Fruit fly (Drosophila melanogaster) whole organism, wandering third instar larva: ENCODE measurements around the gene hry.

Experiments used
- Abd-B ChIP-seq: fragments of >200 bp; optimal IDR thresholded peaks from 2 replicates; lab custom pipeline; 2017; ENCODE audit warnings: missing biosample characterization, missing genetic modification characterization
- CG32264 ChIP-seq: fragments of 200-800 bp; sonication (Bioruptor generic); optimal IDR thresholded peaks from 2 replicates; lab custom pipeline; 2016; ENCODE audit warnings: missing biosample characterization, missing genetic modification characterization
- CG9705 ChIP-seq: fragments of 200-800 bp; sonication (Bioruptor generic); optimal IDR thresholded peaks from 2 replicates; lab custom pipeline; 2018; ENCODE audit warnings: missing biosample characterization, mild to moderate bottlenecking, missing genetic modification characterization
- CrebA ChIP-seq: fragments of 200-800 bp; sonication (Bioruptor generic); optimal IDR thresholded peaks from 2 replicates; lab custom pipeline; 2016; ENCODE audit warnings: missing biosample characterization, mild to moderate bottlenecking, missing genetic modification characterization, borderline replicate concordance
- Dfd ChIP-seq: fragments of >200 bp; optimal IDR thresholded peaks from 2 replicates; lab custom pipeline; 2017; ENCODE audit warnings: missing biosample characterization, missing genetic modification characterization
- Dif ChIP-seq: fragments of 200-275, 200-300 bp; sonication (Bioruptor generic); optimal IDR thresholded peaks from 2 replicates; lab custom pipeline; 2018; ENCODE audit warnings: missing biosample characterization, missing genetic modification characterization; ENCODE audit not compliant: partially characterized antibody
- GATAd ChIP-seq: sonication (Bioruptor generic); optimal IDR thresholded peaks from 2 replicates; lab custom pipeline; 2016; ENCODE audit warnings: missing biosample characterization, missing genetic modification characterization
- HLH106 ChIP-seq: fragments of 200-800 bp; optimal IDR thresholded peaks from 3 replicates; lab custom pipeline; 2019; ENCODE audit warnings: missing biosample characterization, mild to moderate bottlenecking, missing genetic modification characterization, moderate library complexity
- Hnf4 ChIP-seq: fragments of 200-800 bp; sonication (Bioruptor generic); optimal IDR thresholded peaks from 2 replicates; lab custom pipeline; 2016; ENCODE audit warnings: missing biosample characterization, mild to moderate bottlenecking, missing genetic modification characterization
- Hr78 ChIP-seq: fragments of >200 bp; optimal IDR thresholded peaks from 2 replicates; lab custom pipeline; 2017; ENCODE audit warnings: missing biosample characterization, missing genetic modification characterization
- Hr83 ChIP-seq: fragments of 200-300 bp; sonication (Bioruptor generic); optimal IDR thresholded peaks from 2 replicates; lab custom pipeline; 2016; ENCODE audit warnings: missing biosample characterization, mild to moderate bottlenecking, missing genetic modification characterization, moderate library complexity; ENCODE audit not compliant: poor library complexity, severe bottlenecking
- Jra ChIP-seq: sonication (Bioruptor generic); optimal IDR thresholded peaks from 2 replicates; lab custom pipeline; 2016; ENCODE audit warnings: missing biosample characterization, missing genetic modification characterization
- Mio ChIP-seq: sonication (Bioruptor generic); optimal IDR thresholded peaks from 2 replicates; lab custom pipeline; 2016; ENCODE audit warnings: missing biosample characterization, missing genetic modification characterization
- Myc ChIP-seq: fragments of >200 bp; optimal IDR thresholded peaks from 2 replicates; lab custom pipeline; 2017
- N ChIP-seq: fragments of >200 bp; optimal IDR thresholded peaks from 2 replicates; lab custom pipeline; 2018; ENCODE audit warnings: missing biosample characterization, missing external identifiers, missing genetic modification characterization
- OdsH ChIP-seq: fragments of 200-800 bp; sonication (Bioruptor generic); optimal IDR thresholded peaks from 2 replicates; lab custom pipeline; 2016; ENCODE audit warnings: missing biosample characterization, mild to moderate bottlenecking, missing genetic modification characterization
- Rel ChIP-seq, 2 experiments: fragments of 200-800 bp; sonication (Bioruptor generic) in 1 of 2; optimal IDR thresholded peaks; 2 replicates in 1 of 2; 3 replicates in 1 of 2; lab custom pipeline; 2016 to 2019; ENCODE audit warnings: mild to moderate bottlenecking in 2 of 2, missing biosample characterization in 2 of 2, missing genetic modification characterization in 2 of 2, moderate library complexity in 1 of 2
- Sp1 ChIP-seq: fragments of 200-800 bp; sonication (Bioruptor generic); optimal IDR thresholded peaks from 3 replicates; lab custom pipeline; 2019; ENCODE audit warnings: missing biosample characterization, mild to moderate bottlenecking, missing genetic modification characterization, moderate library complexity
- Vsx2 ChIP-seq: fragments of 200-300, 225-300 bp; sonication (Bioruptor generic); optimal IDR thresholded peaks from 2 replicates; lab custom pipeline; 2018; ENCODE audit warnings: missing biosample characterization, missing genetic modification characterization; ENCODE audit not compliant: partially characterized antibody
- br ChIP-seq: fragments of 200-800 bp; sonication (Bioruptor generic); optimal IDR thresholded peaks from 2 replicates; lab custom pipeline; 2016; ENCODE audit warnings: missing biosample characterization, missing genetic modification characterization
- brk ChIP-seq: fragments of 200-800 bp; sonication (Bioruptor generic); optimal IDR thresholded peaks from 2 replicates; lab custom pipeline; 2016; ENCODE audit warnings: missing biosample characterization, mild to moderate bottlenecking, missing genetic modification characterization
- dl ChIP-seq, 2 experiments: fragments of 175-275, 200-275 bp in 1 of 2; fragments of 200-275 bp in 1 of 2; sonication (Bioruptor generic); optimal IDR thresholded peaks; lab custom pipeline; 2018; ENCODE audit warnings: mild to moderate bottlenecking in 2 of 2, missing biosample characterization in 2 of 2, missing genetic modification characterization in 2 of 2, moderate library complexity in 2 of 2; ENCODE audit not compliant: partially characterized antibody in 2 of 2, insufficient read depth in 1 of 2
- dmrt93B ChIP-seq: fragments of 200-800 bp; sonication (Bioruptor generic); optimal IDR thresholded peaks from 2 replicates; lab custom pipeline; 2018; ENCODE audit warnings: missing biosample characterization, mild to moderate bottlenecking, missing genetic modification characterization
- dsf ChIP-seq: sonication (Bioruptor generic); optimal IDR thresholded peaks from 2 replicates; lab custom pipeline; 2016; ENCODE audit warnings: missing biosample characterization, missing genetic modification characterization, borderline replicate concordance
- ey ChIP-seq: fragments of 200-800 bp; sonication (Bioruptor generic); optimal IDR thresholded peaks from 2 replicates; lab custom pipeline; 2016; ENCODE audit warnings: missing biosample characterization, missing genetic modification characterization
- foxo ChIP-seq, 2 experiments: fragments of 200-800 bp; sonication (Bioruptor generic); optimal IDR thresholded peaks; 2 replicates in 1 of 2; 3 replicates in 1 of 2; lab custom pipeline; 2016 to 2017; ENCODE audit warnings: missing biosample characterization in 2 of 2, missing genetic modification characterization in 2 of 2
- fru ChIP-seq: fragments of 200-800 bp; sonication (Bioruptor generic); optimal IDR thresholded peaks from 3 replicates; lab custom pipeline; 2016; ENCODE audit warnings: missing biosample characterization, mild to moderate bottlenecking, missing genetic modification characterization
- h ChIP-seq: fragments of 200-800 bp; sonication (Bioruptor generic); optimal IDR thresholded peaks from 3 replicates; lab custom pipeline; 2016; ENCODE audit warnings: missing biosample characterization, mild to moderate bottlenecking, missing genetic modification characterization
- jim ChIP-seq: fragments of 175-275, 200-325 bp; sonication (Bioruptor generic); optimal IDR thresholded peaks from 2 replicates; lab custom pipeline; 2016; ENCODE audit warnings: missing biosample characterization, mild to moderate bottlenecking, missing genetic modification characterization
- lola ChIP-seq: fragments of >200 bp; optimal IDR thresholded peaks from 2 replicates; lab custom pipeline; 2017; ENCODE audit warnings: missing biosample characterization, missing genetic modification characterization
- pan ChIP-seq: fragments of >200 bp; optimal IDR thresholded peaks from 2 replicates; lab custom pipeline; 2017
- psq ChIP-seq: fragments of 200-800 bp; sonication (Bioruptor generic); optimal IDR thresholded peaks from 3 replicates; lab custom pipeline; 2017; ENCODE audit warnings: missing biosample characterization, mild to moderate bottlenecking, missing genetic modification characterization, moderate library complexity
- rgr ChIP-seq: fragments of 200-800 bp; sonication (Bioruptor generic); optimal IDR thresholded peaks from 3 replicates; lab custom pipeline; 2016; ENCODE audit warnings: missing biosample characterization, mild to moderate bottlenecking, missing genetic modification characterization
- sage ChIP-seq: fragments of 200-800 bp; sonication (Bioruptor generic); optimal IDR thresholded peaks from 2 replicates; lab custom pipeline; 2016; ENCODE audit warnings: missing biosample characterization, mild to moderate bottlenecking, missing genetic modification characterization
- sv ChIP-seq: fragments of 200-800 bp; sonication (Bioruptor generic); optimal IDR thresholded peaks from 3 replicates; lab custom pipeline; 2016; ENCODE audit warnings: missing biosample characterization, missing genetic modification characterization
- tai ChIP-seq: sonication (Bioruptor generic); optimal IDR thresholded peaks from 2 replicates; lab custom pipeline; 2016; ENCODE audit warnings: missing biosample characterization, missing genetic modification characterization
- usp ChIP-seq: fragments of >200 bp; optimal IDR thresholded peaks from 2 replicates; lab custom pipeline; 2017; ENCODE audit warnings: missing biosample characterization, missing genetic modification characterization
- woc ChIP-seq: sonication (Bioruptor generic); optimal IDR thresholded peaks from 2 replicates; lab custom pipeline; 2016; ENCODE audit warnings: missing biosample characterization, mild to moderate bottlenecking, missing genetic modification characterization

Gene hry

DNA sequence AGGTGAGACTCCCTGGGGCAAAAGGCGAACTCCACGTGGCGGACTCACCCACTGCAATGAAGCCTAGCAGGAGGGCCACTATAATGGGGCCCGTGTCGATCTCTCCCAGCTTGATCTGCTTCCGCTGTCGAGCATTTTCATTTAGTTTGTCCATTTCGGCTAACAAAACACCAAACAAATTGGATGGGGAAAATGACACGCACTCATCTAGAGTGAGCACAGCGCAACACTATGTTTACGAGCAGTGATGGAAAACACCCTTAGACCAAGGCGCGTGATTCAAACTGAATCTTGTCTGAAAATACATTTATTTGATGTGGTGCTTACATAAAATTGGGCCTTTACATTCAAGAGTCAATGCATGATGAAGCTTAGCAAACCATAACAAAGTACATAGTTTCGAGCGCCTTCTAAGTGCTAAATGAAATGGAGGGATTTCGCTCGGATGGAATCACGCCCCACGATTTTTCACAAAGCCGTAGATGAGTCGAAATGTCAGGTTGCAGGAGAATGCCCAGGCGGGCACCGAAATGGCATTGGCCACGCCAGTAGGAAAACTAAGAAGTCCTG, 44.5 kb downstream of the hry start, which contains the start of gene SrpRbeta:
Gene SrpRbeta, minus strand, starts transcription at position 236 of the 570 bp plus-strand sequence.
- TF ChIP-seq OdsH (peak; percentile 40), dmrt93B (no peak), Hr78 (GFP tag; lab: Kevin White, UChicago) (no peak), lola (GFP tag; lab: Kevin White, UChicago) (no peak), Hnf4 (GFP tag; lab: Kevin White, UChicago) (peak; percentile 79), HLH106 (tag; lab: Kevin White, UChicago) (peak; percentile 19), rgr (GFP tag; lab: Kevin White, UChicago) (peak; percentile 73), psq (peak; percentile 44), CG9705 (GFP tag; lab: Kevin White, UChicago) (peak; percentile 6), ey (GFP tag; lab: Kevin White, UChicago) (peak; percentile 27), Sp1 (GFP tag; lab: Kevin White, UChicago) (peak; percentile 27), Hr83 (GFP tag; lab: Kevin White, UChicago) (peak; percentile 41), Rel (GFP tag; optimal IDR thresholded peaks at IDR 0.05; lab: Kevin White, UChicago) (no peak), Rel (tag; optimal IDR thresholded peaks at IDR 0.05; lab: Kevin White, UChicago) (peak; percentile 24), Dfd (no peak), br (GFP tag; lab: Kevin White, UChicago) (peak; percentile 60), dl (GFP tag; optimal IDR thresholded peaks at IDR 0.05; lab: Kevin White, UChicago; ENCODE audit: insufficient read depth in 1 of 2, partially characterized antibody in 2 of 2) (no peak), Jra (GFP tag; lab: Kevin White, UChicago) (peak; percentile 7), h (GFP tag; lab: Kevin White, UChicago) (peak; percentile 59), fru (peak; percentile 14), foxo (GFP tag; optimal IDR thresholded peaks at IDR 0.05; lab: Kevin White, UChicago) (peak in 1 of 2 experiments; percentile 45)

DNA sequence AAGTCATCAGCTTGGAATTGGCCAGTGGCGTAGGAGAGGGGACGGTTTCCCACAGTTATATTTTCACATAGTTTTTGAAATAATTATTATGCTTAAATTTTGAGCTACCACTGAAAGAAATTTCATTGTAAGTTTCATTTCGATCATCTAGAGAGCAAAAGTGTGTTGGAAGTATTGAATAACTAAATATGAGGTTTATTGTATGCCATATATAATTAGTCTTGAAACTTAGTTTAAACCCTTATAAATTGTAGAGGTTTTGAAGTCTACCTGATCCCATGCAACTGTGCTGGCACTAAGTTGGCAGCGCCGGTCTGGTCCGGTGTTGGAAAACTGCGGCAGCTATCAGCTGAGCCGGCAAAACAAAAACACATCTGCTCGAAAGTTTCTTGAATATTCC, 45.6 kb downstream of the hry start, which contains the start of the genes CG32022 and CG6511:
Gene CG32022, minus strand, starts transcription at position 128 of the 400 bp plus-strand sequence.
Gene CG6511, plus strand, starts transcription at position 180 of the 400 bp plus-strand sequence.
- peak; percentile 98 for TF ChIP-seq br (GFP tag; lab: Kevin White, UChicago)
- peak; percentile 89 for TF ChIP-seq sage (GFP tag; lab: Kevin White, UChicago)
- no peak for TF ChIP-seq dl (GFP tag; optimal IDR thresholded peaks at IDR 0.05; lab: Kevin White, UChicago; ENCODE audit: insufficient read depth in 1 of 2, partially characterized antibody in 2 of 2)
- TF ChIP-seq HLH106 (tag; lab: Kevin White, UChicago): peak; percentile 99
- no peak for TF ChIP-seq Abd-B (GFP tag; lab: Kevin White, UChicago)
- TF ChIP-seq pan (lab: Kevin White, UChicago): no peak
- peak; percentile 59 for TF ChIP-seq Rel (GFP tag; optimal IDR thresholded peaks at IDR 0.05; lab: Kevin White, UChicago)
- TF ChIP-seq Rel (tag; optimal IDR thresholded peaks at IDR 0.05; lab: Kevin White, UChicago): peak; percentile 87
- peak; percentile 83 for TF ChIP-seq CrebA
- TF ChIP-seq CG32264 (GFP tag; lab: Kevin White, UChicago): peak; percentile 92
- TF ChIP-seq jim (GFP tag; lab: Kevin White, UChicago): no peak
- peak; percentile 97 for TF ChIP-seq Jra (GFP tag; lab: Kevin White, UChicago)
- peak; percentile 97 for TF ChIP-seq OdsH
- TF ChIP-seq GATAd: peak; percentile 90
- no peak for TF ChIP-seq lola (GFP tag; lab: Kevin White, UChicago)
- peak; percentile 98 for TF ChIP-seq rgr (GFP tag; lab: Kevin White, UChicago)
- TF ChIP-seq Myc (lab: Kevin White, UChicago): peak; percentile 59
- no peak for TF ChIP-seq Hr83 (GFP tag; lab: Kevin White, UChicago)
- TF ChIP-seq Sp1 (GFP tag; lab: Kevin White, UChicago): peak; percentile 98
- TF ChIP-seq CG9705 (GFP tag; lab: Kevin White, UChicago): peak; percentile 98
- TF ChIP-seq tai (GFP tag; lab: Kevin White, UChicago): no peak
- TF ChIP-seq dsf (GFP tag; lab: Kevin White, UChicago): peak; percentile 92
- peak; percentile 95 for TF ChIP-seq psq
- TF ChIP-seq usp (GFP tag; lab: Kevin White, UChicago): no peak
- TF ChIP-seq brk (GFP tag; lab: Kevin White, UChicago): no peak
- TF ChIP-seq Dif (GFP tag; lab: Kevin White, UChicago): no peak
- TF ChIP-seq Hnf4 (GFP tag; lab: Kevin White, UChicago): peak; percentile 97
- TF ChIP-seq Mio (GFP tag; lab: Kevin White, UChicago): peak; percentile 85
- TF ChIP-seq Hr78 (GFP tag; lab: Kevin White, UChicago): no peak
- TF ChIP-seq fru: peak; percentile 98
- TF ChIP-seq woc: peak; percentile 95
- TF ChIP-seq h (GFP tag; lab: Kevin White, UChicago): peak; percentile 98
- no peak for TF ChIP-seq Dfd
- no peak for TF ChIP-seq N (GFP tag; lab: Kevin White, UChicago)
- peak; percentile 99 for TF ChIP-seq dmrt93B
- TF ChIP-seq sv (GFP tag; lab: Kevin White, UChicago): peak; percentile 97
- TF ChIP-seq foxo (GFP tag; optimal IDR thresholded peaks at IDR 0.05; lab: Kevin White, UChicago): peak; percentile 79 to 99
- TF ChIP-seq Vsx2: no peak
- TF ChIP-seq ey (GFP tag; lab: Kevin White, UChicago): peak; percentile 98
